Fruit fly (Drosophila melanogaster) whole organism: ENCODE results near the gene CG15506.

ENCODE experiments used
- CG8478 ChIP-seq: fragments of >200 bp; optimal IDR thresholded peaks from 2 replicates; lab custom pipeline; 2018; ENCODE audit warnings: inconsistent platforms
- Dll ChIP-seq: fragments of >200 bp; optimal IDR thresholded peaks from 2 replicates; lab custom pipeline; 2017
- EcR ChIP-seq, 2 experiments: fragments of >200 bp; optimal IDR thresholded peaks; 2 replicates each; lab custom pipeline; 2017; ENCODE audit warnings: missing biosample characterization in 2 of 2, missing genetic modification characterization in 2 of 2, missing genetic modification reagents in 2 of 2
- pan ChIP-seq: fragments of >200 bp; optimal IDR thresholded peaks from 2 replicates; lab custom pipeline; 2017
- psq ChIP-seq: fragments of >200 bp; optimal IDR thresholded peaks from 2 replicates; lab custom pipeline; 2017
- usp ChIP-seq: fragments of >200 bp; optimal IDR thresholded peaks from 2 replicates; lab custom pipeline; 2017; ENCODE audit warnings: missing biosample characterization, missing genetic modification characterization, mixed read lengths

Gene CG15506

DNA sequence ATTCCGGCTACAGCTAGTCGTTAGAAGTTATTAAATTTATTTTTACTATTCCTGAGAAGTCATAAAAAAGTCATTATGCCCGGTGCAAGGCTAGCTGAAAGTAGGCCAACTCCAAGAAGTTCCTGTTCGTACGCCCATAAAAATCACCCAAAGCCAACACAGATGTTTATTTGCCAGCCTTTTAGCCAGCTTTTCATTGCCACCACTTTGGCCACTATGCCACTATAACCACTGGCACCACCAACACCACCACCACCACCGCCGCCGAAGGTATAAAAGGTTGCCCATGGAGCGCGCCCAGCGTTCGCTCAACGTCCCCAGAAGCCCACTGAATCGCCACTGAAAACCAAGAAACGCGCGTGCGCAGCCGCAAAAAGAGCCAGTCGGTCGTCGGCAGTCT lies at the start of gene CG15506:
CG15506 (plus strand) TSS at position 301 of the 400 bp plus-strand sequence.
- TF ChIP-seq EcR (GFP tag; optimal IDR thresholded peaks at IDR 0.05; lab: Kevin White, UChicago) (no peak), psq (lab: Kevin White, UChicago) (no peak), usp (GFP tag; lab: Kevin White, UChicago) (no peak), CG8478 (no peak), pan (lab: Kevin White, UChicago) (no peak), Dll (lab: Kevin White, UChicago) (no peak)

- TF ChIP-seq usp (GFP tag; lab: Kevin White, UChicago) (no peak), psq (lab: Kevin White, UChicago) (no peak), EcR (GFP tag; optimal IDR thresholded peaks at IDR 0.05; lab: Kevin White, UChicago) (no peak), Dll (lab: Kevin White, UChicago) (no peak), CG8478 (no peak), pan (lab: Kevin White, UChicago) (no peak)
These were observed 49.7 kb upstream of the CG15506 start, which contains the start of the genes ppk20 and ppk30 for dm6 chr3R:29668777-29669176. Gene ppk20 (minus strand): TSS chr3R:29668877. Gene ppk30 (plus strand): TSS chr3R:29669149.

DNA sequence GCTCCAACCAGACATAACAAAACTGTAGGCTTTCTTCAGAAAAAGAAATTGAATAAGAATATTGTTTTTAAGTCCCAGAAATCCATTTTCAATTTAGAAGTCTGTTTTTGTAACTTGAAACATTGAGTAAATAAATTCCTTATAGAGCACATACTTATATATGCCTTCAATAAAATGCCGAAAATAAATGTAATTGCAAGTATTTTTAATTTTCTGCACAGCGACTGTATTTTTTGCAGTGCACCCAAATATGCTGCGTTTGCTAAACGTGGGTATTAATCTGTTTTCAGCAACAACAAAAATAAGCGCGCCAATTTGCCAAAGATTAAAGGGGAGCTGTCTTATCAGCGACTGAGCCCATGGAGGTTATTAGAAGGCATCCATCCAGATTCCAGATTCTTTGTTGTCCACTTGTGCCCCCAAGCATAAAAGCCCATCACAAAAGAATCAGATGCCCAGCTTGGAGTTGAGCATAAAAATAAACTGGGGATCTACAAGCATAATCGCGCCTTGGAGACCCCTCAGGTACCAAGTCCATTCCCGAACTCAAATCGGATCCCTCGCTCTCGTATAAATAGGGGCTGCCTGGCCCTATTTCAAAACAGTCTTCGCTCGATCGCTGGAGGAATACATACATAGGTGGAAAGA lies 47.3 kb upstream of the CG15506 start, which contains the start of gene Obp99a:
Obp99a (plus strand) TSS at position 598 of the 648 bp plus-strand sequence.
- no peak for TF ChIP-seq pan (lab: Kevin White, UChicago)
- no peak for TF ChIP-seq Dll (lab: Kevin White, UChicago)
- TF ChIP-seq usp (GFP tag; lab: Kevin White, UChicago): no peak
- no peak for TF ChIP-seq CG8478
- TF ChIP-seq EcR (GFP tag; optimal IDR thresholded peaks at IDR 0.05; lab: Kevin White, UChicago): no peak
- TF ChIP-seq psq (lab: Kevin White, UChicago): no peak

DNA sequence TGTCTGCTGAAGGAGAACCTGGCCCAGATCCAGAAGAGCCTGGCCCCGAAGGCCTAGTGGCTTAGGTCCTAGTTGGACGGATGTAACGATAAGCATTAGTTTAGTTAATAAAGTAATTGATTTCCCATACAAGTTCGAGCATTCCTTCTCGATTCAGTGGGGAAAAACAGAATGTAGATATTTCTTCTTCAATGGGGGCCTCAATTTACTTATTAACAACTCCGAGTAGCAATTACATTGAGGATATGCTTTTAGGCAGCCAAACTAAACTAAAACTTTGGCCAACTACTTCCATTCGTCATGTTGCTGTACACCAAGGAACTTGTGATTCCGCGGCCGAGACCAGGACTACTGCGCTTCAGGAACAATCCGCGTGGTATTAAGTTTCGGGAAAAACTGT lies 46.3 kb upstream of the CG15506 start, which contains the start of gene ppk19:
ppk19 (plus strand) TSS at position 301 of the 400 bp plus-strand sequence.
- no peak for TF ChIP-seq pan (lab: Kevin White, UChicago)

dm6 chr3R:29675333-29675732 lies 43.1 kb upstream of the CG15506 start, which contains the start of the genes Bub3 and Cap-D2:
Gene Bub3 (minus strand): TSS chr3R:29675421.
Gene Cap-D2 (plus strand): TSS chr3R:29675651.
- TF ChIP-seq EcR (GFP tag; optimal IDR thresholded peaks at IDR 0.05; lab: Kevin White, UChicago) (no peak), CG8478 (no peak), usp (GFP tag; lab: Kevin White, UChicago) (no peak), Dll (lab: Kevin White, UChicago) (no peak)

DNA sequence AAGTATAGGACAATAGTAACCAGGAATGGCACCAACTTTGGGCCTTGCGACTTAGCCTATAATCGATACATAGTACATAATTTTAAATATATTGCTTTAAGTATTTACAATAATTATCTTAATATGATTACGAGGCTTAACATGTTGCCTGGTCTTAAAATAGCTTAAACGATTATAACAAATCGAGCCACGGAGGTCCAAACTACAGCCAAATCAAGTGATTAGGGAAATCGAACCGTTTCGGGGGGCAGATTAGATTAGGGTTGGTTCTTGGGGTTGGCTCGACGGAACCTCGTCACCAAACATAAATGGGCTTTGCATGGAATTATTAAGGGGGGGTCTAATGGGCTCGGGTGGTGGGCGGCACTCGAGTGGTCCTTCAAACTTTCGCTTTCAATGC lies 37.2 kb upstream of the CG15506 start:
- TF ChIP-seq Dll (lab: Kevin White, UChicago) (no peak), CG8478 (no peak), usp (GFP tag; lab: Kevin White, UChicago) (no peak), pan (lab: Kevin White, UChicago) (no peak), EcR (GFP tag; optimal IDR thresholded peaks at IDR 0.05; lab: Kevin White, UChicago) (no peak), psq (lab: Kevin White, UChicago) (no peak)

DNA sequence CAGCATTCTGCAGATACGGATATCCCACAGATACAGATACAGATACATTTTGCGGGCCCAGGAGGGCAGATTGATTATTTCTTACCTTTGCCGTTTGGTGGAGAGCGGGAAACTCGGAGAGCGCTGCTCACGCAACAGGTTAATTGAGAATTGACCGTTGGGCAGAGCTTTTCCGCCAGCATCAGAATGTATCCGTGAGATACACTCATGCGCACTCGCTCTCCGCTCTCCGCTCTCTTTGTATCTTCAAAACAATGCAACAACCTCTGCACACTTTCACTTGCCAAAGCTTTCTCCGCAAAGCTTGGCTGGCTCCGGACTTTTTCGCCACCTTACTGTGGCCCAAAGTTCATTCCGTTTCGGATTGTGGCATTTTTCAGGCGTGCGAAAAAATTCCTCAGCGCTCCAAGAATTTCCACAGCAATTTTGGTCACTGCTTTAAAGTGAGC lies 36.3 kb upstream of the CG15506 start, which contains the start of the genes CG7582 and Gycalpha99B:
CG7582 (minus strand) TSS at position 127 of the 449 bp plus-strand sequence.
Gycalpha99B (plus strand) TSS at position 352 of the 449 bp plus-strand sequence.
- TF ChIP-seq Dll (lab: Kevin White, UChicago) (peak; percentile 86), pan (lab: Kevin White, UChicago) (no peak)

- TF ChIP-seq CG8478 (no peak), pan (lab: Kevin White, UChicago) (no peak), Dll (lab: Kevin White, UChicago) (no peak)
These were observed 31.8 kb upstream of the CG15506 start for dm6 chr3R:29686698-29687097.

DNA sequence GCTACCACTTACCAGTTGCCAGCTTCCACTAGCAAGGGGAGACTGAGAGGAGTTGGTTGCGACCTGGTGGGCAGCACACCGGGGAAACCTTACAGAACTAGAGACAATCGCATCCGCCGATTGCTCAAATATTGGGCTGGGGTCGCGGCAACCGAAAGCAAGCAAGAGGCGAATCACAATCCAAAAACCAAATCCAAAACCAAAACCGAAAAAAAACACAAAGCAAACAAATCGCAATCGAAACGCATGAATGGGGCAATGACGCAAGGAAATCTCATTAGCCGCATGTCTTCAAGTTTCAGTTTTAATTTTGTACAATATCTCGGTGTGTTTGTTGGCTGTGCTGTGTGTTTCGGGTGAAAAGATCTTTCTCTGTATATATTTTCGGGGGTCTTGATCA lies 29.3 kb upstream of the CG15506 start, which contains the start of gene Obp99c:
Obp99c (minus strand) TSS at position 101 of the 400 bp plus-strand sequence.
- TF ChIP-seq Dll (lab: Kevin White, UChicago) (no peak), psq (lab: Kevin White, UChicago) (no peak), CG8478 (no peak), EcR (GFP tag; optimal IDR thresholded peaks at IDR 0.05; lab: Kevin White, UChicago) (no peak), usp (GFP tag; lab: Kevin White, UChicago) (no peak), pan (lab: Kevin White, UChicago) (no peak)

DNA sequence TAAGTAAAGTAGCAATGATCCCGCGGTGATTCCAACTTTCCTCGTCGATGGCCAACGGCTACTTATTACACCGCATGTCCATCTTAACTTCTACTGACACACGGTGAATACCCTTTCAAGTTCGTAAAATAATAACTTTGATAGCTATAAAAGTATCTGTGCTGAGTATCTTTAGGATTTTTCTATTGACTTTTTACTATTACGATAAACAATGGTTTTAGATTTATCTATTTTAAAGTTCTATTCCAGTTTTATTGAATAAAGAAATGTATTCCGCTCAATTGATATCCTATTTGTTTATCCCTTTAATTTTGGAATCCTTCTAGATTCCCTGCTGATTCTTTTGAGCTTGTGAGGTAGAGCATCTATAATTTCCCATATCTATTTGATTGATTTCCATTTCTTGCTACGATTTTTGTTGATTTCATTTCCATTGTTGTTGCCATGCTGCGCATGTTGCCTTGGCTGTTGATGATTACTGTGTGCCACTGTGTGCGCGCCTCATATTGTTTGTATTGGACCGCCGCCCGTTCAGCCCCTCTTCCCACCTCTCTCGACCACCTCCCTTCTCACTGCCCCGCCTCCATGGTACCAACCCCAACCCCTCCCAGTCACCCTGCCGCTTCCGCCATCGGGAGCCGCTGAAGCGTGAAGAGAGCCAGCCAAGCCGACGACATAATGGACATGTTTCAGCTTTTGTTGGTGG lies 28.5 kb upstream of the CG15506 start:
- TF ChIP-seq usp (GFP tag; lab: Kevin White, UChicago) (no peak), Dll (lab: Kevin White, UChicago) (no peak)

dm6 chr3R:29690539-29690852 lies 28.0 kb upstream of the CG15506 start:
- TF ChIP-seq EcR (GFP tag; optimal IDR thresholded peaks at IDR 0.05; lab: Kevin White, UChicago) (no peak), CG8478 (no peak), usp (GFP tag; lab: Kevin White, UChicago) (no peak), psq (lab: Kevin White, UChicago) (no peak), pan (lab: Kevin White, UChicago) (no peak), Dll (lab: Kevin White, UChicago) (no peak)

- TF ChIP-seq CG8478 (no peak), usp (GFP tag; lab: Kevin White, UChicago) (no peak), pan (lab: Kevin White, UChicago) (no peak), psq (lab: Kevin White, UChicago) (no peak), Dll (lab: Kevin White, UChicago) (no peak), EcR (GFP tag; optimal IDR thresholded peaks at IDR 0.05; lab: Kevin White, UChicago) (no peak)
These were observed 27.4 kb upstream of the CG15506 start for dm6 chr3R:29690960-29691527.
